Fruit fly (Drosophila melanogaster) whole organism, wandering third instar larva: Measurements from ENCODE around the gene Mst77Y-4.
"Not testable (repeated sequence)": the region's sequence is repeated elsewhere in the genome, so short reads cannot be mapped to it uniquely, and the experiment has no call there.

Experiments used
- Abd-B ChIP-seq: fragments of >200 bp; optimal IDR thresholded peaks from 2 replicates; lab custom pipeline; 2017; ENCODE audit warnings: missing biosample characterization, missing genetic modification characterization
- Dfd ChIP-seq: fragments of >200 bp; optimal IDR thresholded peaks from 2 replicates; lab custom pipeline; 2017; ENCODE audit warnings: missing biosample characterization, missing genetic modification characterization
- Dif ChIP-seq: fragments of 200-275, 200-300 bp; sonication (Bioruptor generic); optimal IDR thresholded peaks from 2 replicates; lab custom pipeline; 2018; ENCODE audit warnings: missing biosample characterization, missing genetic modification characterization; ENCODE audit not compliant: partially characterized antibody
- Hnf4 ChIP-seq: fragments of 200-800 bp; sonication (Bioruptor generic); optimal IDR thresholded peaks from 2 replicates; lab custom pipeline; 2016; ENCODE audit warnings: missing biosample characterization, mild to moderate bottlenecking, missing genetic modification characterization
- dmrt93B ChIP-seq: fragments of 200-800 bp; sonication (Bioruptor generic); optimal IDR thresholded peaks from 2 replicates; lab custom pipeline; 2018; ENCODE audit warnings: missing biosample characterization, mild to moderate bottlenecking, missing genetic modification characterization
- h ChIP-seq: fragments of 200-800 bp; sonication (Bioruptor generic); optimal IDR thresholded peaks from 3 replicates; lab custom pipeline; 2016; ENCODE audit warnings: missing biosample characterization, mild to moderate bottlenecking, missing genetic modification characterization
- lola ChIP-seq: fragments of >200 bp; optimal IDR thresholded peaks from 2 replicates; lab custom pipeline; 2017; ENCODE audit warnings: missing biosample characterization, missing genetic modification characterization
- usp ChIP-seq: fragments of >200 bp; optimal IDR thresholded peaks from 2 replicates; lab custom pipeline; 2017; ENCODE audit warnings: missing biosample characterization, missing genetic modification characterization

DNA sequence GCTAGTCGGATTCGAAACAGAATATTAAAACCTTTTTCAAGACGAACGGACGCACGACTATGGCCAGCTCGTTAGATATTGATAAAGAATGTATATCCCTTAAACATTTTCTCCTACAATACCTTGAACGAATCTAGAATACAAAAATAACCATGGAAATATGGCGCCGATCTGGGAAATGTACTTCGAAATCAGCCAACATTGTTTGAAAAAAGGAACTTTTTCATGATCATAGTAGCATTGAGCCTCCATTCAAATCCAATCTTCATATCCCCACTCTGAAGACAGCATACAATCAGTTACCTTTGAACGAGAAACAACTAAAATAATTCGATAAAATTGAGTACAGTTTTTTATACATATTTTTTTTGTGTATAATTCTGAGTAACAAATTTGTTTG lies 4.2 kb downstream of the Mst77Y-4 start, which contains the start of gene CG45764:
- TF ChIP-seq Dif (GFP tag; lab: Kevin White, UChicago); Abd-B (GFP tag; lab: Kevin White, UChicago); dmrt93B (GFP tag; lab: Kevin White, UChicago); lola (GFP tag; lab: Kevin White, UChicago); Hnf4 (GFP tag; lab: Kevin White, UChicago); usp (GFP tag; lab: Kevin White, UChicago); Dfd; h: not testable (repeated sequence)
